Worm (Caenorhabditis elegans) whole organism, midembryonic: ENCODE measurements around the gene W05B2.2.

Experiments used
- T22C8.4 ChIP-seq: fragments of 200-800 bp; sonication (Bioruptor generic); IDR thresholded peaks from 2 replicates; pipeline ENCODE4 v1.3.6; 2022; ENCODE audit warnings: missing genetic modification characterization, missing compliant biosample characterization
- cog-1 ChIP-seq: sonication (generic microtip); optimal IDR thresholded peaks from 2 replicates; lab custom pipeline; 2016; ENCODE audit warnings: missing genetic modification characterization, missing compliant biosample characterization
- flt-1 ChIP-seq: fragments of 200-800 bp; sonication (Bioruptor generic); IDR thresholded peaks from 2 replicates; pipeline ENCODE4 v1.3.6; 2022; ENCODE audit warnings: missing genetic modification characterization, missing compliant biosample characterization
- klf-2 ChIP-seq: fragments of 200-800 bp; sonication (Bioruptor generic); conservative IDR thresholded peaks from 2 replicates; pipeline ENCODE4 v1.3.6; 2022; ENCODE audit warnings: missing genetic modification reagents, missing genetic modification characterization, missing compliant biosample characterization
- ztf-23 ChIP-seq: fragments of 200-800 bp; sonication (Bioruptor generic); IDR thresholded peaks from 2 replicates; pipeline ENCODE4 v1.3.6; 2022; ENCODE audit warnings: missing genetic modification reagents, missing genetic modification characterization, missing compliant biosample characterization

ce11 chrIII:10985559-10986036, 18.7 kb upstream of the W05B2.2 start, which contains the start of gene col-93:
- TF ChIP-seq klf-2 (GFP tag; lab: Robert Waterston, UW) = no peak
- no peak for TF ChIP-seq ztf-23 (GFP tag; lab: Robert Waterston, UW)
- TF ChIP-seq flt-1 (GFP tag; lab: Robert Waterston, UW) = no peak
- no peak for TF ChIP-seq T22C8.4 (GFP tag; lab: Robert Waterston, UW)
- no peak for TF ChIP-seq cog-1 (tag; lab: Kevin White, UChicago)
